Worm (Caenorhabditis elegans): ENCODE data around the gene pdr-1.

DNA sequence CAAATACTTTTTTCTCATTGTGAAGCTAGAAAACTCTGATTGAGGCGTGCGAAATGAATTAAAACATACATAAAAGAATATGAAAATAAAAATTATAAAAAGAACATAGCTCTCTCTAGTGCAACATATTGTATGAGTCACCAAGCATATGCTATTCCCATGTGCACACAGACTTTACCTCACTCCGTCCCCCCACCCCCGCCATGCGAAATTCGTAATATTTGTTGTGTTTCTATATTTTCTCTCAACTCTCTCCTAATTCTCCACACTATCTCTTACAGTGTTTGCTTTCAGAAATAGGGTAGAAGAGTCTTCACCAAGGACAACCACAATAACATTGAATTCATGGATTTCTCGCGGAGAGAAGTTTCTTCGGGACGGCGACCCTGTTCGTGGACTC, 38.6 kb upstream of the pdr-1 start:
- TF ChIP-seq nhr-77 (tag; optimal IDR thresholded peaks at IDR 0.05) (no peak), nhr-28 (tag; optimal IDR thresholded peaks at IDR 0.05) (no peak), hpl-2 (GFP tag; optimal IDR thresholded peaks at IDR 0.05) (no peak)

All from whole organism, L1 larva.